Fruit fly (Drosophila melanogaster): ENCODE results near the gene CG13996.

Gene CG13996

DNA sequence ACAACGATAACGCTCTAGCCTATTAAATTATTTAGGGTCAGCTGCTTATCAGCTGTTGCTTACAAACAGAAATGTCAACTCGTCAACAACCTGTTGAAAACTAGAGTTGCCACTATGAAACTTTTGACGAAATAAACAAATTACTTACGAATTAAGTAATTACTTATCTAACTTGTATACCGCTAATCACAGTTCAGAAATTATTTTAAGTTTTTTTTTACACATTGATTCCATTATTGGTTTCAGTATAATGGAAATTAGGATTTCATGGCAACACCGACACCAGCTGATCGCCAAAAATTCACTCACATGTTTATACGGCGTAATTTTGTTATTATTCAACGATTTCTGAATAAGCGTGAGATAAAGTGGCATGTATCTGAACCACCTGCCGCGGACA lies 17.2 kb downstream of the CG13996 start, which contains the start of the genes CG9117 and CG31643 (continued):
- TF ChIP-seq CG1621 (tag; optimal IDR thresholded peaks at IDR 0.05): peak; percentile 75
- TF ChIP-seq Gug (GFP tag; IDR thresholded peaks at IDR 0.05): no peak
- no peak for TF ChIP-seq dac (GFP tag; optimal IDR thresholded peaks at IDR 0.05)
- peak; percentile 26 for TF ChIP-seq Sox15 (GFP tag; optimal IDR thresholded peaks at IDR 0.05)
- TF ChIP-seq CG8319 (GFP tag; optimal IDR thresholded peaks at IDR 0.05): no peak
- no peak for TF ChIP-seq Lpt (GFP tag; optimal IDR thresholded peaks at IDR 0.05)
- TF ChIP-seq Eip75B (GFP tag; optimal IDR thresholded peaks at IDR 0.05): no peak
- no peak for TF ChIP-seq spab (GFP tag; optimal IDR thresholded peaks at IDR 0.05)
- peak; percentile 84 for TF ChIP-seq Eip78C (GFP tag)
- TF ChIP-seq lz (GFP tag; optimal IDR thresholded peaks at IDR 0.05): peak; percentile 65
- peak; percentile 18 for TF ChIP-seq CG11762 (GFP tag; optimal IDR thresholded peaks at IDR 0.05; ENCODE audit: insufficient read depth)
- TF ChIP-seq CG10669 (GFP tag; optimal IDR thresholded peaks at IDR 0.05): no peak
- peak; percentile 51 for TF ChIP-seq CG6792 (GFP tag; optimal IDR thresholded peaks at IDR 0.05)
- TF ChIP-seq topi (GFP tag; optimal IDR thresholded peaks at IDR 0.05): peak; percentile 62
- TF ChIP-seq CG3919 (GFP tag; optimal IDR thresholded peaks at IDR 0.05): no peak
- TF ChIP-seq fd59A (GFP tag; optimal IDR thresholded peaks at IDR 0.05): no peak
- TF ChIP-seq svp (GFP tag): peak; percentile 95
- no peak for TF ChIP-seq CG16779 (tag; optimal IDR thresholded peaks at IDR 0.05)
- no peak for TF ChIP-seq CG11294 (GFP tag; IDR thresholded peaks at IDR 0.05)
- TF ChIP-seq Ets96B (tag; optimal IDR thresholded peaks at IDR 0.05): no peak
- no peak for TF ChIP-seq CG8632 (GFP tag; optimal IDR thresholded peaks at IDR 0.05)
- no peak for TF ChIP-seq Sox102F (GFP tag; optimal IDR thresholded peaks at IDR 0.05)
- no peak for TF ChIP-seq CG6854 (GFP tag; optimal IDR thresholded peaks at IDR 0.05)
- no peak for TF ChIP-seq Smox (GFP tag; optimal IDR thresholded peaks at IDR 0.05)
- TF ChIP-seq CG10631 (GFP tag; optimal IDR thresholded peaks at IDR 0.05): no peak
- no peak for TF ChIP-seq Hr38 (GFP tag; optimal IDR thresholded peaks at IDR 0.05)

dm6 chr2L:6045484-6045883 lies 24.8 kb downstream of the CG13996 start:
- no peak for TF ChIP-seq CG6854 (GFP tag; optimal IDR thresholded peaks at IDR 0.05)
- peak; percentile 99 for TF ChIP-seq svp (GFP tag)

dm6 chr2L:6045972-6046718 lies 25.5 kb downstream of the CG13996 start, which contains the start of gene Pfas:
Gene Pfas, minus strand, starts transcription at chr2L:6046050.
- peak; percentile 37 for TF ChIP-seq CG7368 (GFP tag; optimal IDR thresholded peaks at IDR 0.05)
- peak; percentile 70 for TF ChIP-seq lz (GFP tag; optimal IDR thresholded peaks at IDR 0.05)
- peak; percentile 8 for TF ChIP-seq Lpt (GFP tag; optimal IDR thresholded peaks at IDR 0.05)
- peak; percentile 76 for TF ChIP-seq CG6808 (GFP tag; optimal IDR thresholded peaks at IDR 0.05)
- no peak for TF ChIP-seq CG11902 (GFP tag; optimal IDR thresholded peaks at IDR 0.05)
- TF ChIP-seq dsx (GFP tag; optimal IDR thresholded peaks at IDR 0.05; ENCODE audit: poor library complexity, severe bottlenecking): no peak
- TF ChIP-seq Ets96B (tag; optimal IDR thresholded peaks at IDR 0.05): peak; percentile 29
- peak in 1 of 2 experiments; percentile 43 for TF ChIP-seq ss (GFP tag; optimal IDR thresholded peaks at IDR 0.05)
- no peak for TF ChIP-seq CG11762 (GFP tag; optimal IDR thresholded peaks at IDR 0.05; ENCODE audit: insufficient read depth)
- peak; percentile 63 for TF ChIP-seq CG31627 (GFP tag; optimal IDR thresholded peaks at IDR 0.05)
- peak; percentile 64 for TF ChIP-seq acj6 (GFP tag; optimal IDR thresholded peaks at IDR 0.05)
- TF ChIP-seq CG8319 (GFP tag; optimal IDR thresholded peaks at IDR 0.05): no peak
- no peak for TF ChIP-seq fd85E (GFP tag; optimal IDR thresholded peaks at IDR 0.05)
- peak; percentile 65 for TF ChIP-seq Sox14 (GFP tag; optimal IDR thresholded peaks at IDR 0.05)
- no peak for TF ChIP-seq Met (GFP tag; optimal IDR thresholded peaks at IDR 0.05)
- TF ChIP-seq CG3032 (tag; optimal IDR thresholded peaks at IDR 0.05): peak; percentile 59
- TF ChIP-seq OdsH (GFP tag; optimal IDR thresholded peaks at IDR 0.05): no peak
- TF ChIP-seq Eip93F (GFP tag; optimal IDR thresholded peaks at IDR 0.05): no peak
- TF ChIP-seq CG8119 (GFP tag; IDR thresholded peaks at IDR 0.05): no peak
- TF ChIP-seq Ets21C (GFP tag; optimal IDR thresholded peaks at IDR 0.05): no peak
- TF ChIP-seq net (GFP tag; optimal IDR thresholded peaks at IDR 0.05): peak; percentile 51
- TF ChIP-seq fkh (GFP tag; optimal IDR thresholded peaks at IDR 0.05): peak; percentile 40
- peak; percentile 98 for TF ChIP-seq vri (GFP tag; optimal IDR thresholded peaks at IDR 0.05)
- TF ChIP-seq CG3919 (GFP tag; optimal IDR thresholded peaks at IDR 0.05): peak; percentile 66
- peak; percentile 52; the same call in 2 of the 3 replicates for TF ChIP-seq CG6163 (GFP tag; IDR thresholded peaks at IDR 0.05)
- no peak for TF ChIP-seq pdm3 (GFP tag; optimal IDR thresholded peaks at IDR 0.05)
- peak; percentile 58 for TF ChIP-seq Eip75B (GFP tag; optimal IDR thresholded peaks at IDR 0.05)
- peak; percentile 49; the same call in 2 of the 3 replicates for TF ChIP-seq eg (GFP tag; IDR thresholded peaks at IDR 0.05)
- TF ChIP-seq Sox15 (GFP tag; optimal IDR thresholded peaks at IDR 0.05): no peak
